Worm (Caenorhabditis elegans) whole organism, late embryonic: ENCODE results near the gene C23H4.8.

Experiments
- C08G9.2 ChIP-seq: sonication (generic microtip); optimal IDR thresholded peaks from 2 replicates; lab custom pipeline; 2016; ENCODE audit warnings: mild to moderate bottlenecking, missing genetic modification characterization, moderate library complexity, missing compliant biosample characterization
- C38D4.7 ChIP-seq: fragments of 200-800 bp; sonication (Bioruptor generic); optimal IDR thresholded peaks from 2 replicates; lab custom pipeline; 2018; ENCODE audit warnings: mild to moderate bottlenecking, missing genetic modification characterization, moderate library complexity, missing compliant biosample characterization
- F13H6.1 ChIP-seq: sonication (generic microtip); optimal IDR thresholded peaks from 2 replicates; lab custom pipeline; 2016; ENCODE audit warnings: missing genetic modification characterization, missing compliant biosample characterization
- K02D7.2 ChIP-seq: sonication (generic microtip); optimal IDR thresholded peaks from 2 replicates; lab custom pipeline; 2017; ENCODE audit warnings: mild to moderate bottlenecking, missing genetic modification characterization, missing compliant biosample characterization
- K09A11.1 ChIP-seq: sonication (generic microtip); optimal IDR thresholded peaks from 2 replicates; lab custom pipeline; 2017; ENCODE audit warnings: antibody characterized with exemption, mild to moderate bottlenecking, missing genetic modification characterization, missing compliant biosample characterization; ENCODE audit not compliant: insufficient read depth
- ama-1 ChIP-seq: fragments of 150-350 bp; optimal IDR thresholded peaks from 2 replicates; lab custom pipeline; 2014
- ceh-14 ChIP-seq: sonication (generic microtip); optimal IDR thresholded peaks from 2 replicates; lab custom pipeline; 2016; ENCODE audit warnings: missing genotype, missing genetic modification characterization, missing compliant biosample characterization
- ceh-18 ChIP-seq: sonication (generic microtip); optimal IDR thresholded peaks from 2 replicates; lab custom pipeline; 2016; ENCODE audit warnings: missing genetic modification characterization, missing compliant biosample characterization
- ceh-19 ChIP-seq: fragments of 200-800 bp; sonication (Bioruptor generic); optimal IDR thresholded peaks from 2 replicates; lab custom pipeline; 2018; ENCODE audit warnings: mild to moderate bottlenecking, missing genetic modification characterization, missing compliant biosample characterization
- ceh-2 ChIP-seq: sonication (generic microtip); optimal IDR thresholded peaks from 2 replicates; lab custom pipeline; 2016; ENCODE audit warnings: missing genotype, missing genetic modification characterization, missing compliant biosample characterization
- ceh-30 ChIP-seq: fragments of 150-350 bp; optimal IDR thresholded peaks from 2 replicates; lab custom pipeline; 2014; ENCODE audit warnings: missing biosample characterization, missing genetic modification characterization
- ceh-31 ChIP-seq: sonication (generic microtip); optimal IDR thresholded peaks from 2 replicates; lab custom pipeline; 2016; ENCODE audit warnings: missing genetic modification characterization, missing compliant biosample characterization
- ceh-34 ChIP-seq: sonication (generic microtip); optimal IDR thresholded peaks from 2 replicates; lab custom pipeline; 2016; ENCODE audit warnings: mild to moderate bottlenecking, missing genetic modification characterization, missing compliant biosample characterization
- ceh-45 ChIP-seq: fragments of 200-800 bp; sonication (Bioruptor generic); IDR thresholded peaks from 2 replicates; pipeline ENCODE4 v1.3.6; 2022; ENCODE audit warnings: missing genetic modification reagents, missing genetic modification characterization, missing compliant biosample characterization
- ceh-48 ChIP-seq: sonication (generic microtip); optimal IDR thresholded peaks from 2 replicates; lab custom pipeline; 2016; ENCODE audit warnings: missing genetic modification characterization, inconsistent platforms, missing compliant biosample characterization
- ceh-6 ChIP-seq: fragments of 200-800 bp; sonication (Bioruptor generic); optimal IDR thresholded peaks from 2 replicates; lab custom pipeline; 2018; ENCODE audit warnings: mild to moderate bottlenecking, missing genetic modification characterization, missing compliant biosample characterization
- ceh-9 ChIP-seq: sonication (generic microtip); optimal IDR thresholded peaks from 2 replicates; lab custom pipeline; 2016; ENCODE audit warnings: mild to moderate bottlenecking, missing genetic modification characterization, inconsistent platforms, missing compliant biosample characterization
- che-1 ChIP-seq: sonication (generic microtip); optimal IDR thresholded peaks from 2 replicates; lab custom pipeline; 2016; ENCODE audit warnings: mild to moderate bottlenecking, missing genetic modification characterization, missing compliant biosample characterization
- dmd-4 ChIP-seq: sonication (generic microtip); optimal IDR thresholded peaks from 2 replicates; lab custom pipeline; 2016; ENCODE audit warnings: borderline replicate concordance, missing genetic modification characterization, missing compliant biosample characterization
- dve-1 ChIP-seq: sonication (generic microtip); optimal IDR thresholded peaks from 2 replicates; lab custom pipeline; 2017; ENCODE audit warnings: antibody characterized with exemption, mild to moderate bottlenecking, missing genetic modification characterization, missing compliant biosample characterization
- elt-2 ChIP-seq: sonication (generic microtip); optimal IDR thresholded peaks from 2 replicates; lab custom pipeline; 2016; ENCODE audit warnings: missing genetic modification reagents, missing genetic modification characterization, missing compliant biosample characterization
- fkh-10 ChIP-seq: fragments of 150-350 bp; optimal IDR thresholded peaks from 2 replicates; lab custom pipeline; 2014; ENCODE audit warnings: missing biosample characterization, missing genetic modification reagents, missing genetic modification characterization
- hlh-13 ChIP-seq: fragments of 200-800 bp; sonication (Bioruptor generic); optimal IDR thresholded peaks from 2 replicates; lab custom pipeline; 2018; ENCODE audit warnings: mild to moderate bottlenecking, missing genetic modification characterization, missing compliant biosample characterization
- hlh-30 ChIP-seq: sonication (generic microtip); optimal IDR thresholded peaks from 2 replicates; lab custom pipeline; 2017; ENCODE audit warnings: antibody characterized with exemption, missing genetic modification characterization, missing compliant biosample characterization; ENCODE audit not compliant: insufficient read depth
- hlh-6 ChIP-seq: sonication (generic microtip); optimal IDR thresholded peaks from 2 replicates; lab custom pipeline; 2016; ENCODE audit warnings: missing genotype, missing genetic modification characterization, missing compliant biosample characterization
- lin-11 ChIP-seq: fragments of 200-800 bp; sonication (Bioruptor generic); optimal IDR thresholded peaks from 2 replicates; lab custom pipeline; 2018; ENCODE audit warnings: mild to moderate bottlenecking, missing genetic modification characterization, missing compliant biosample characterization
- madf-2 ChIP-seq: sonication (generic microtip); optimal IDR thresholded peaks from 2 replicates; lab custom pipeline; 2017; ENCODE audit warnings: missing genetic modification characterization, missing compliant biosample characterization
- nhr-232 ChIP-seq: sonication (generic microtip); optimal IDR thresholded peaks from 2 replicates; lab custom pipeline; 2016; ENCODE audit warnings: missing genetic modification characterization, missing compliant biosample characterization
- npax-4 ChIP-seq: sonication (generic microtip); optimal IDR thresholded peaks from 2 replicates; lab custom pipeline; 2016; ENCODE audit warnings: missing genetic modification characterization, missing compliant biosample characterization
- odd-2 ChIP-seq: sonication (generic microtip); optimal IDR thresholded peaks from 2 replicates; lab custom pipeline; 2017; ENCODE audit warnings: antibody characterized with exemption, mild to moderate bottlenecking, missing genetic modification characterization, missing compliant biosample characterization
- pag-3 ChIP-seq: sonication (generic microtip); optimal IDR thresholded peaks from 2 replicates; lab custom pipeline; 2016; ENCODE audit warnings: missing compliant biosample characterization, missing genetic modification characterization, borderline replicate concordance
- pax-1 ChIP-seq: fragments of 150-350 bp; optimal IDR thresholded peaks from 2 replicates; lab custom pipeline; 2014; ENCODE audit warnings: missing biosample characterization, missing genetic modification characterization
- pha-2 ChIP-seq: sonication (generic microtip); optimal IDR thresholded peaks from 2 replicates; lab custom pipeline; 2017; ENCODE audit warnings: mild to moderate bottlenecking, missing genetic modification characterization, missing compliant biosample characterization
- rnt-1 ChIP-seq: sonication (generic microtip); optimal IDR thresholded peaks from 2 replicates; lab custom pipeline; 2016; ENCODE audit warnings: missing genetic modification characterization, missing compliant biosample characterization
- sdc-2 ChIP-seq: sonication (generic microtip); optimal IDR thresholded peaks from 2 replicates; lab custom pipeline; 2016; ENCODE audit warnings: missing genotype, missing genetic modification characterization, missing compliant biosample characterization
- sox-2 ChIP-seq: fragments of 200-800 bp; sonication (Bioruptor generic); IDR thresholded peaks from 2 replicates; pipeline ENCODE4 v1.3.6; 2022; ENCODE audit warnings: missing genetic modification reagents, missing genetic modification characterization, missing compliant biosample characterization
- tbx-2 ChIP-seq: sonication (generic microtip); optimal IDR thresholded peaks from 2 replicates; lab custom pipeline; 2016; ENCODE audit warnings: missing genetic modification characterization, missing compliant biosample characterization
- unc-86 ChIP-seq: sonication (generic microtip); optimal IDR thresholded peaks from 2 replicates; lab custom pipeline; 2016; ENCODE audit warnings: missing genetic modification characterization, missing compliant biosample characterization
- zip-5 ChIP-seq: sonication (generic microtip); optimal IDR thresholded peaks from 2 replicates; lab custom pipeline; 2016; ENCODE audit warnings: missing genetic modification characterization, missing compliant biosample characterization
- ztf-16 ChIP-seq: sonication (generic microtip); optimal IDR thresholded peaks from 2 replicates; lab custom pipeline; 2017; ENCODE audit warnings: missing genetic modification characterization, missing compliant biosample characterization

Gene C23H4.8

DNA sequence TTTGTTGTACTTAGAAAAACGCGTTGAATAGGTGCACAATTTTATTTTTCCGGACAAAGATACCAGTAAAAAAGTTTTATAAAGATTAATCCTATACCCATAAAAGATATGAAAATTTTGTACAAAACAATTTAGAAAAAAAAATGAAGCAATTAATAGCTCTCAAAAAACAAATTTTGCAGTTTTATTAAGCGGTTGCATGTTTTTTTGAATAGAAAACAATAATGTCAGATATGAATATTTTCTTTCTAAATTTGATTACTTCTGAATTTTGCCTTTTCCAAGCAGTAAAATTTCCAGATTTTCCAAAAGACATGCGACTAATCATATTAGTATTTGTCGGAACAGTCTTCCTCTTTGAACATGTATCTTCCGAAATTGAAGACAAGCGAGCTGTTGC is at the start of gene C23H4.8:
C23H4.8 (plus strand) TSS at position 301 of the 400 bp plus-strand sequence.
- TF ChIP-seq hlh-30 (tag; lab: Kevin White, UChicago) (no peak), odd-2 (tag; lab: Kevin White, UChicago) (no peak), hlh-13 (GFP tag; lab: Kevin White, UChicago) (no peak), sox-2 (GFP tag; lab: Robert Waterston, UW) (no peak), ceh-6 (no peak), tbx-2 (tag; lab: Kevin White, UChicago) (no peak), ceh-14 (no peak), dve-1 (tag; lab: Kevin White, UChicago) (no peak), K02D7.2 (tag; lab: Kevin White, UChicago) (no peak)

DNA sequence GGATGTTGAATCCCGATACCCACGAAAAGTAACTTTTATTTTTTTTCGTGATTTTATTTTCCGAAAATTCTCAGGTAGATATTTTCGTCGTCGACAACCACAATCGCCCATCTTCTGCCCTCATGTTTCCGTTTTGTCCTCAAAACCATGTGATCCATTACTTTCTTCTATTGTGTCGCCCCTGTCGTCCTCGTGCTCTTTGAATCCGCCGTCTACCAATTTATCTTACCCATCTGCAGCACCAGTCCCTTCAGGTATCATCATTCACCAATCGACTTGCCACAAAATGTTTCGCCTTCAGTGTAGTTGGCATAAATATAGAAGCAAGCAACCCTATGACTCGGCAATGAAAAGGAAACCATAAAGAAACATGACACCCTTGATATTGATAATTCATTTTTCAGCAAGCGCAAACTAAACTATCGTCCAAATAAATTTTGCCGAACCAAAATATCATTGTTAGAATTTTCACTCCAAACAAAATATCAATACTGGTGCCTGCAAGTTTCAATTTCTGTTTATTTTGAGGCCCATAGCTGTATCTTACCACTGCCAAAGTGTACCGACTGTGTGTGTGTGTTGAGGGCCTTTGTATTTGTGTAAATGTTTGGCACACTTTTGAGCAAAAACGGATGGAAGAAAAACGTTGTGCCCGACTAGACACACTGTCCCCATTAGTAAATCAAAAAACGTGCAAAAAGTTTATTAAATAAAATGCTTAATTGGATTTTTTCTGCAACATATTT is 49.2 kb upstream of the C23H4.8 start:
- TF ChIP-seq hlh-30 (tag; lab: Kevin White, UChicago) (peak; percentile 34), C08G9.2 (tag; lab: Kevin White, UChicago) (no peak)
- TF ChIP-seq, all 69 proteins: peak for 1

DNA sequence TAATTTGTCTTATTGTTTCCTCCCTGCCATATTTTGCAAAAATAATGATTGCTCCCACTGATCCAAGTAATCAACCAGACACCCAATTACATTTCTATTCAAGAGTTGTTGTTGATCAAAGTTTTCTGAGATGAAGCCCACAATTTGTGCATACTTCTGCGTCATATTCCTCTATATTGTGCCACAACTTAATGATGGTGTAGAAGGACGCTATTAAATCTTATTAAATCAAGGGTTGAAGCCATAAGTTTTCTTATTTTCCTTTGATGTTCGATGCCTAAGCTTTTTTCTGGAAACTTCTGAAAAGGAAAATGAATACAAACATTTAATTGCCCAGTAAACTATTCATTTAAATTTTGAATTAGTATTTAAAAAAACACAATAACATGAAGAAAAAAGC is 48.3 kb upstream of the C23H4.8 start:
- TF ChIP-seq ama-1 (peak; percentile 55), fkh-10 (GFP tag; lab: Kevin White, UChicago) (no peak), ceh-34 (no peak), ceh-48 (no peak), zip-5 (tag; lab: Kevin White, UChicago) (no peak)
- TF ChIP-seq, all 69 proteins: peak for 1

DNA sequence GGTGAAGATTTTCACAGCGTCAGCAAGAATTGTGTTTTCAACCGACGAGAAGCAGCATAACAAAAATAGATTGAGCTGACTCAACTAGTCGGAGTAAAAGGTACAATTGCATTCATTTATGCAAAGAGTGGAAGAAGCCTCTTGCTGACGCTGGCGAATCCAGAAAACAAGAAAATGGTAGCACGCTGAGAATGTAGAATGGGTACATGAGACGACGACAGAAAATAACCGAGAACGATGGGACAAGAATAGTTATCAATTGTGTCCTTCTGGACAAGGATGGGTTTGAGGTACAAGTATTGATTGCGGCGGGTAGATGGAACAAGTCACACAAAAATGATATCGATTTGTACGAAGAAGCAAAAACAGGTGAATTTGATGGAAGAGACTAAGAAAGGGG is 47.7 kb upstream of the C23H4.8 start:
- TF ChIP-seq hlh-13 (GFP tag; lab: Kevin White, UChicago) (no peak), ceh-19 (GFP tag; lab: Kevin White, UChicago) (peak; percentile 4), ama-1 (peak; percentile 61)
- TF ChIP-seq, all 69 proteins: peak for 2

DNA sequence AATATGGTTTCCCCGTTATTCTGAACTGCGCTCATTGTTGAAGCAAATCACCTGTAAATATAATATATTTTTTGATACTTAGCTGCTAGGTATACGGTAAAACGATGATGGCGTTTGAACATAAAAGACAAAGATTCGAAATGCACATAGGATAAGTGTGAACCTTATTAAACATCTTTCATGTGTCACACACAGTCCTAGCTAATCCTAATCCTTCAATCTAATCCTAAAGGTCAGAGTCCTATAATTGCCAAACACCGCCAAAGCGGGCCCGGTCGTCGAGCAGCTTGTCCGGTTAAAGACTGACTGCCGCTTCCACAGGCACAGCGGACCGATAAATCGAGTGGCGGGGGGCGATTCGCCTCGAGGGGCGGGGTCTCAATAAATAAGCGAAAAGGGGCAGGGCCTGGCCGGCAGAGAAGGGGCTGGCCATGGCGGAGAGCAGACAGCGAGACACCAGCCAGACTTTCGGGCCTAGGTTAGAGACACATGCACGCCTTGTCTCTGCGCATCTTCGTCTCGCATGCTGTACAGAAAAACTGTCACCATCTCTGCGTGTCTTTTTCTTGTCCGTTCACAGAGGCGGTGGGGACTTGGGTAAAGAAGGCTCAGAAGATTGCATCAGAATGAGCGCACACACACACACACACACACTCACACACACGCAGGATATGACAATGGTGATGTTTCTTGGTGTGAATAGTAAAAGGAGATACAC is 45.3 kb upstream of the C23H4.8 start, which contains the start of gene F57G12.1:
F57G12.1 (minus strand) TSS at position 51 of the 718 bp plus-strand sequence.
- TF ChIP-seq npax-4 (tag; lab: Kevin White, UChicago) (no peak), hlh-6 (tag; lab: Kevin White, UChicago) (no peak), ztf-16 (no peak), che-1 (tag; lab: Kevin White, UChicago) (peak; percentile 57), ceh-14 (peak; percentile 75), pax-1 (no peak), pha-2 (tag; lab: Kevin White, UChicago) (no peak), hlh-13 (GFP tag; lab: Kevin White, UChicago) (no peak), K09A11.1 (tag; lab: Kevin White, UChicago) (peak; percentile 1), dmd-4 (tag; lab: Kevin White, UChicago) (no peak), ceh-31 (tag; lab: Kevin White, UChicago) (peak; percentile 70), C38D4.7 (no peak), ceh-19 (GFP tag; lab: Kevin White, UChicago) (no peak), nhr-232 (tag; lab: Kevin White, UChicago) (no peak), ceh-48 (no peak), ceh-18 (tag; lab: Kevin White, UChicago) (peak; percentile 66), ceh-2 (tag; lab: Kevin White, UChicago) (peak; percentile 53), ceh-45 (GFP tag; lab: Robert Waterston, UW) (no peak), ceh-9 (no peak), lin-11 (tag; lab: Kevin White, UChicago) (no peak), madf-2 (no peak), ceh-6 (peak; percentile 49), F13H6.1 (tag; lab: Kevin White, UChicago) (peak; percentile 20), K02D7.2 (tag; lab: Kevin White, UChicago) (no peak), odd-2 (tag; lab: Kevin White, UChicago) (peak; percentile 6), pag-3 (no peak), unc-86 (no peak), sdc-2 (peak; percentile 64), rnt-1 (tag; lab: Kevin White, UChicago) (peak; percentile 27), ceh-30 (tag; lab: Kevin White, UChicago) (peak; percentile 5), ama-1 (peak; percentile 78), elt-2 (tag; lab: Kevin White, UChicago) (peak; percentile 50)
